Worm (Caenorhabditis elegans) whole organism, young adult: ENCODE results near the gene Y77E11A.23.

Source experiments
- B0019.2 ChIP-seq: fragments of 200-800 bp; sonication (Bioruptor generic); conservative IDR thresholded peaks from 2 replicates; pipeline ENCODE4 v1.3.6; 2022; ENCODE audit warnings: missing genetic modification reagents, missing genetic modification characterization, missing compliant biosample characterization
- B0261.1 ChIP-seq: sonication (generic microtip); optimal IDR thresholded peaks from 2 replicates; lab custom pipeline; 2016; ENCODE audit warnings: mild to moderate bottlenecking, missing genetic modification characterization, moderate library complexity, missing compliant biosample characterization
- C06A6.2 ChIP-seq: fragments of 200-800 bp; sonication (Bioruptor generic); conservative IDR thresholded peaks from 2 replicates; pipeline ENCODE4 v1.3.6; 2022; ENCODE audit warnings: missing genetic modification characterization, missing compliant biosample characterization
- D2030.7 ChIP-seq: fragments of 200-800 bp; sonication (Bioruptor generic); IDR thresholded peaks from 2 replicates; pipeline ENCODE4 v1.3.6; 2022; ENCODE audit warnings: missing genetic modification reagents, missing genetic modification characterization, missing compliant biosample characterization
- F39B2.1 ChIP-seq: fragments of 200-800 bp; sonication (Bioruptor generic); IDR thresholded peaks from 2 replicates; pipeline ENCODE4 v1.3.6; 2022; ENCODE audit warnings: missing genetic modification reagents, missing genetic modification characterization, missing compliant biosample characterization
- F55B11.4 ChIP-seq: sonication (generic microtip); optimal IDR thresholded peaks from 2 replicates; lab custom pipeline; 2016; ENCODE audit warnings: missing compliant biosample characterization, missing genetic modification characterization, borderline replicate concordance; ENCODE audit not compliant: insufficient read depth
- F57A8.1 ChIP-seq: fragments of 200-800 bp; sonication (Bioruptor generic); optimal IDR thresholded peaks from 2 replicates; lab custom pipeline; 2018; ENCODE audit warnings: mild to moderate bottlenecking, missing genetic modification characterization, moderate library complexity, missing compliant biosample characterization
- K12H6.12 ChIP-seq: fragments of 200-800 bp; sonication (Bioruptor generic); optimal IDR thresholded peaks from 2 replicates; lab custom pipeline; 2018; ENCODE audit warnings: mild to moderate bottlenecking, missing genetic modification characterization, missing compliant biosample characterization
- Y53F4B.3 ChIP-seq: fragments of 200-800 bp; sonication (Bioruptor generic); IDR thresholded peaks from 2 replicates; pipeline ENCODE4 v1.3.6; 2022; ENCODE audit warnings: missing genetic modification reagents, missing genetic modification characterization, missing compliant biosample characterization
- Y67H2A.10 ChIP-seq: fragments of 200-800 bp; sonication (Bioruptor generic); conservative IDR thresholded peaks from 2 replicates; pipeline ENCODE4 v1.3.6; 2022; ENCODE audit warnings: missing genetic modification reagents, missing genetic modification characterization, missing compliant biosample characterization
- Y95B8A.8 ChIP-seq: fragments of 200-800 bp; sonication (Bioruptor generic); IDR thresholded peaks from 2 replicates; pipeline ENCODE4 v1.3.6; 2022; ENCODE audit warnings: missing genetic modification reagents, missing genetic modification characterization, missing compliant biosample characterization
- akir-1 ChIP-seq: fragments of 200-800 bp; sonication (Bioruptor generic); optimal IDR thresholded peaks from 2 replicates; lab custom pipeline; 2018; ENCODE audit warnings: mild to moderate bottlenecking, missing genetic modification characterization, moderate library complexity, missing compliant biosample characterization
- aptf-2 ChIP-seq: fragments of 200-800 bp; sonication (Bioruptor generic); conservative IDR thresholded peaks from 2 replicates; pipeline ENCODE4 v1.3.6; 2022; ENCODE audit warnings: missing genetic modification reagents, missing genetic modification characterization, missing compliant biosample characterization
- aptf-3 ChIP-seq: fragments of 200-800 bp; sonication (Bioruptor generic); IDR thresholded peaks from 2 replicates; pipeline ENCODE4 v1.3.6; 2022; ENCODE audit warnings: missing genetic modification characterization, missing compliant biosample characterization
- athp-1 ChIP-seq: sonication (generic microtip); optimal IDR thresholded peaks from 2 replicates; lab custom pipeline; 2017; ENCODE audit warnings: mild to moderate bottlenecking, missing genetic modification characterization, missing compliant biosample characterization
- bed-2 ChIP-seq: fragments of 200-800 bp; sonication (Bioruptor generic); IDR thresholded peaks from 2 replicates; pipeline ENCODE4 v1.3.6; 2022; ENCODE audit warnings: missing genetic modification reagents, missing genetic modification characterization, missing compliant biosample characterization
- ceh-27 ChIP-seq: fragments of 200-800 bp; sonication (Bioruptor generic); optimal IDR thresholded peaks from 2 replicates; lab custom pipeline; 2018; ENCODE audit warnings: mild to moderate bottlenecking, missing genetic modification characterization, moderate library complexity, missing compliant biosample characterization
- ceh-58 ChIP-seq: fragments of 200-800 bp; sonication (Bioruptor generic); IDR thresholded peaks from 2 replicates; pipeline ENCODE4 v1.3.6; 2022; ENCODE audit warnings: missing genetic modification characterization, missing compliant biosample characterization
- chd-7 ChIP-seq: sonication (generic microtip); optimal IDR thresholded peaks from 2 replicates; lab custom pipeline; 2016; ENCODE audit warnings: mild to moderate bottlenecking, missing genetic modification characterization, moderate library complexity, missing compliant biosample characterization
- dox-1 ChIP-seq: fragments of 200-800 bp; sonication (Bioruptor generic); IDR thresholded peaks from 2 replicates; pipeline ENCODE4 v1.3.6; 2022; ENCODE audit warnings: missing genetic modification reagents, missing genetic modification characterization, missing compliant biosample characterization
- dpl-1 ChIP-seq: fragments of 150-350 bp; optimal IDR thresholded peaks from 2 replicates; lab custom pipeline; 2014; ENCODE audit warnings: missing biosample characterization, missing genetic modification reagents, missing genetic modification characterization
- egl-18 ChIP-seq: fragments of 200-800 bp; sonication (Bioruptor generic); IDR thresholded peaks from 2 replicates; pipeline ENCODE4 v1.3.6; 2022; ENCODE audit warnings: missing genetic modification reagents, missing genetic modification characterization, missing compliant biosample characterization
- egl-44 ChIP-seq: fragments of 200-800 bp; sonication (Bioruptor generic); IDR thresholded peaks from 2 replicates; pipeline ENCODE4 v1.3.6; 2022; ENCODE audit warnings: missing genetic modification reagents, missing genetic modification characterization, missing compliant biosample characterization
- him-1 ChIP-seq: sonication (generic microtip); optimal IDR thresholded peaks from 2 replicates; lab custom pipeline; 2016; ENCODE audit warnings: missing genotype, missing genetic modification reagents, missing genetic modification characterization, missing compliant biosample characterization
- hsf-1 ChIP-seq: fragments of 200-800 bp; sonication (Bioruptor generic); IDR thresholded peaks from 2 replicates; pipeline ENCODE4 v1.3.6; 2022; ENCODE audit warnings: missing genetic modification reagents, missing genetic modification characterization, missing compliant biosample characterization
- lag-1 ChIP-seq: fragments of 200-800 bp; sonication (Bioruptor generic); IDR thresholded peaks from 2 replicates; pipeline ENCODE4 v1.3.6; 2022; ENCODE audit warnings: missing genetic modification reagents, missing genetic modification characterization, missing compliant biosample characterization
- lin-54 ChIP-seq: fragments of 200-800 bp; sonication (Bioruptor generic); optimal IDR thresholded peaks from 2 replicates; lab custom pipeline; 2018; ENCODE audit warnings: mild to moderate bottlenecking, missing genetic modification characterization, missing compliant biosample characterization
- lsy-27 ChIP-seq: sonication (generic microtip); optimal IDR thresholded peaks from 2 replicates; lab custom pipeline; 2017; ENCODE audit warnings: missing genetic modification characterization, mild to moderate bottlenecking, missing compliant biosample characterization, antibody characterized with exemption, missing genotype, borderline replicate concordance; ENCODE audit not compliant: insufficient read depth
- madf-10 ChIP-seq: sonication (generic microtip); optimal IDR thresholded peaks from 2 replicates; lab custom pipeline; 2016; ENCODE audit warnings: mild to moderate bottlenecking, missing genetic modification characterization, missing compliant biosample characterization
- madf-6 ChIP-seq: fragments of 200-800 bp; sonication (Bioruptor generic); IDR thresholded peaks from 2 replicates; pipeline ENCODE4 v1.3.6; 2022; ENCODE audit warnings: missing genetic modification reagents, missing genetic modification characterization, missing compliant biosample characterization
- madf-8 ChIP-seq: fragments of 200-800 bp; sonication (Bioruptor generic); conservative IDR thresholded peaks from 2 replicates; pipeline ENCODE4 v1.3.6; 2022; ENCODE audit warnings: missing genetic modification reagents, missing genetic modification characterization, missing compliant biosample characterization
- mcd-1 ChIP-seq: fragments of 200-800 bp; sonication (Bioruptor generic); IDR thresholded peaks from 2 replicates; pipeline ENCODE4 v1.3.6; 2022; ENCODE audit warnings: missing genetic modification reagents, missing genetic modification characterization, missing compliant biosample characterization
- nfya-1 ChIP-seq: sonication (generic microtip); optimal IDR thresholded peaks from 2 replicates; lab custom pipeline; 2017; ENCODE audit warnings: antibody characterized with exemption, missing compliant biosample characterization, missing genetic modification characterization, borderline replicate concordance; ENCODE audit not compliant: insufficient read depth
- nfya-2 ChIP-seq: fragments of 200-800 bp; sonication (Bioruptor generic); IDR thresholded peaks from 2 replicates; pipeline ENCODE4 v1.3.6; 2022; ENCODE audit warnings: missing genetic modification reagents, missing genetic modification characterization, missing compliant biosample characterization
- nfyb-1 ChIP-seq: fragments of 200-800 bp; sonication (Bioruptor generic); IDR thresholded peaks from 2 replicates; pipeline ENCODE4 v1.3.6; 2022; ENCODE audit warnings: missing genetic modification reagents, missing genetic modification characterization, missing compliant biosample characterization
- nhr-120 ChIP-seq: fragments of 200-800 bp; sonication (Bioruptor generic); IDR thresholded peaks from 2 replicates; pipeline ENCODE4 v1.3.6; 2022; ENCODE audit warnings: missing genetic modification characterization, missing compliant biosample characterization
- rec-8 ChIP-seq, 2 experiments: sonication (generic microtip); optimal IDR thresholded peaks; 2 replicates each; lab custom pipeline; 2016; ENCODE audit warnings: mild to moderate bottlenecking in 2 of 2, missing genetic modification characterization in 2 of 2, missing genetic modification reagents in 2 of 2, missing genotype in 2 of 2, missing biosample characterization in 1 of 2, missing compliant biosample characterization in 1 of 2, moderate library complexity in 1 of 2
- sea-2 ChIP-seq: fragments of 200-800 bp; sonication (Bioruptor generic); IDR thresholded peaks from 2 replicates; pipeline ENCODE4 v1.3.6; 2022; ENCODE audit warnings: missing genetic modification characterization, missing compliant biosample characterization
- snpc-1.1 ChIP-seq: sonication (generic microtip); optimal IDR thresholded peaks from 2 replicates; lab custom pipeline; 2017; ENCODE audit warnings: missing genetic modification characterization, mild to moderate bottlenecking, missing compliant biosample characterization, antibody characterized with exemption, moderate library complexity, missing genotype, missing genetic modification reagents; ENCODE audit not compliant: insufficient read depth
- snpc-4 ChIP-seq, 5 experiments: fragments of 150-350 bp in 1 of 5; sonication (generic microtip) in 4 of 5; optimal IDR thresholded peaks; 2 replicates each; lab custom pipeline; 2014 to 2018; ENCODE audit warnings: missing genetic modification characterization in 5 of 5, missing biosample characterization in 3 of 5, antibody characterized with exemption in 2 of 5, mild to moderate bottlenecking in 2 of 5, missing compliant biosample characterization in 2 of 5, missing genotype in 2 of 5, moderate library complexity in 2 of 5, missing genetic modification reagents in 1 of 5
- tlf-1 ChIP-seq: fragments of 200-800 bp; sonication (Bioruptor generic); optimal IDR thresholded peaks from 2 replicates; lab custom pipeline; 2018; ENCODE audit warnings: mild to moderate bottlenecking, missing genetic modification characterization, missing compliant biosample characterization
- unc-130 ChIP-seq: sonication (generic microtip); optimal IDR thresholded peaks from 2 replicates; lab custom pipeline; 2016; ENCODE audit warnings: missing genetic modification reagents, missing genetic modification characterization, missing compliant biosample characterization
- unc-62 ChIP-seq: fragments of 150-350 bp; optimal IDR thresholded peaks from 2 replicates; lab custom pipeline; 2014; ENCODE audit warnings: missing biosample characterization, missing genetic modification reagents, missing genetic modification characterization
- zfh-2 ChIP-seq: fragments of 200-800 bp; sonication (Bioruptor generic); conservative IDR thresholded peaks from 2 replicates; pipeline ENCODE4 v1.3.6; 2022; ENCODE audit warnings: missing genetic modification reagents, missing genetic modification characterization, missing compliant biosample characterization
- ztf-25 ChIP-seq: fragments of 200-800 bp; sonication (Bioruptor generic); IDR thresholded peaks from 2 replicates; pipeline ENCODE4 v1.3.6; 2022; ENCODE audit warnings: missing genetic modification reagents, missing genetic modification characterization, missing compliant biosample characterization
- ztf-28 ChIP-seq: fragments of 200-800 bp; sonication (Bioruptor generic); IDR thresholded peaks from 2 replicates; pipeline ENCODE4 v1.3.6; 2022; ENCODE audit warnings: missing genetic modification reagents, missing genetic modification characterization, missing compliant biosample characterization

Y77E11A.23 gene

ce11 chrIV:1419795-1420509, 10.2 kb downstream of the Y77E11A.23 start, which contains the start of gene Y77E11A.7 (continued):
- no peak for TF ChIP-seq ztf-28 (GFP tag; lab: Robert Waterston, UW)
- no peak for TF ChIP-seq B0019.2 (GFP tag; lab: Robert Waterston, UW)
- TF ChIP-seq K12H6.12 (tag; lab: Kevin White, UChicago) = peak; percentile 94
- peak; percentile 26 for TF ChIP-seq athp-1 (tag; lab: Kevin White, UChicago)
- TF ChIP-seq tlf-1 (GFP tag; lab: Kevin White, UChicago) = no peak
- no peak for TF ChIP-seq snpc-1.1
- no peak for TF ChIP-seq hsf-1 (GFP tag; lab: Robert Waterston, UW)
- TF ChIP-seq F57A8.1 (GFP tag; lab: Kevin White, UChicago) = no peak
- peak; percentile 77 for TF ChIP-seq madf-10 (tag; lab: Kevin White, UChicago)
- TF ChIP-seq egl-18 = no peak
- TF ChIP-seq ztf-25 (GFP tag; lab: Robert Waterston, UW) = 0 out of 2 replicates have a peak, but pooled peaks have one; percentile 40
- no peak for TF ChIP-seq nfya-1
- peak; percentile 98 for TF ChIP-seq zfh-2 (GFP tag; lab: Robert Waterston, UW)
- TF ChIP-seq C06A6.2 (GFP tag; lab: Robert Waterston, UW) = no peak
- 0 out of 2 replicates have a peak, but pooled peaks have one; percentile 10 for TF ChIP-seq Y95B8A.8 (GFP tag; lab: Robert Waterston, UW)
- peak; percentile 14 for TF ChIP-seq him-1 (tag; lab: Kevin White, UChicago)
- TF ChIP-seq lin-54 (GFP tag; lab: Kevin White, UChicago) = peak; percentile 68
- no peak for TF ChIP-seq Y53F4B.3 (GFP tag; lab: Robert Waterston, UW)
- no peak for TF ChIP-seq unc-130 (GFP tag; lab: Kevin White, UChicago)
- TF ChIP-seq aptf-2 (GFP tag; lab: Robert Waterston, UW) = no peak
- TF ChIP-seq akir-1 = no peak
- TF ChIP-seq F55B11.4 = no peak
- peak; percentile 61 for TF ChIP-seq Y67H2A.10 (GFP tag; lab: Robert Waterston, UW)
- TF ChIP-seq mcd-1 (GFP tag; lab: Robert Waterston, UW) = peak; percentile 93
- TF ChIP-seq dpl-1 (GFP tag; lab: Kevin White, UChicago) = no peak
- no peak for TF ChIP-seq nfya-2 (GFP tag; lab: Robert Waterston, UW)
- TF ChIP-seq ceh-58 (GFP tag; lab: Robert Waterston, UW) = no peak
- peak; percentile 67; the same call in 1 of the 2 replicates for TF ChIP-seq nfyb-1
- no peak for TF ChIP-seq B0261.1 (tag; lab: Kevin White, UChicago)
- peak in 1 of 2 experiments; percentile 3 for TF ChIP-seq rec-8 (tag; optimal IDR thresholded peaks at IDR 0.05; lab: Kevin White, UChicago)
- TF ChIP-seq nhr-120 (GFP tag; lab: Robert Waterston, UW) = no peak
- TF ChIP-seq aptf-3 = no peak
- TF ChIP-seq F39B2.1 (GFP tag; lab: Robert Waterston, UW) = no peak
- TF ChIP-seq lag-1 = no peak
- TF ChIP-seq chd-7 = no peak
- no peak for TF ChIP-seq lsy-27 (tag; lab: Kevin White, UChicago)
- 0 out of 2 replicates have a peak, but pooled peaks have one; percentile 34 for TF ChIP-seq bed-2
- TF ChIP-seq madf-8 = peak; percentile 88
- peak; percentile 73 for TF ChIP-seq D2030.7 (GFP tag; lab: Robert Waterston, UW)
- no peak for TF ChIP-seq egl-44 (GFP tag; lab: Robert Waterston, UW)
- TF ChIP-seq dox-1 (GFP tag; lab: Robert Waterston, UW) = peak; percentile 94
- no peak for TF ChIP-seq sea-2
- TF ChIP-seq ceh-27 (GFP tag; lab: Kevin White, UChicago) = peak; percentile 96
- TF ChIP-seq madf-6 (GFP tag; lab: Robert Waterston, UW) = peak; percentile 96
- TF ChIP-seq snpc-4 (GFP tag; optimal IDR thresholded peaks at IDR 0.05; lab: Kevin White, UChicago) = no peak
- TF ChIP-seq snpc-4 (tag; optimal IDR thresholded peaks at IDR 0.05; lab: Kevin White, UChicago) = peak in 2 of 4 experiments; percentile 42 to 57
- no peak for TF ChIP-seq unc-62 (GFP tag; lab: Kevin White, UChicago)
